Fruit fly (Drosophila melanogaster) whole organism, prepupa: ENCODE results near the gene Prosbeta2.
A peak's percentile ranks its signal among the peaks of the same experiment; 100 is the strongest.

Experiments
- Blimp-1 ChIP-seq: fragments of 200-800 bp; sonication (Bioruptor generic); optimal IDR thresholded peaks from 3 replicates; lab custom pipeline; 2017; ENCODE audit warnings: missing biosample characterization, missing genetic modification characterization, mild to moderate bottlenecking, moderate library complexity, missing genetic modification reagents
- CG10631 ChIP-seq: fragments of 200-800 bp; sonication (Bioruptor generic); optimal IDR thresholded peaks from 2 replicates; lab custom pipeline; 2016; ENCODE audit warnings: missing biosample characterization, missing genetic modification characterization
- CG10669 ChIP-seq: fragments of 200-800 bp; sonication (Bioruptor generic); optimal IDR thresholded peaks from 3 replicates; lab custom pipeline; 2018; ENCODE audit warnings: missing biosample characterization, mild to moderate bottlenecking, missing genetic modification characterization, moderate library complexity
- CG11294 ChIP-seq: fragments of 200-800 bp; sonication (Bioruptor generic); IDR thresholded peaks from 2 replicates; pipeline ENCODE4 v1.3.6; 2022; ENCODE audit warnings: missing biosample characterization, missing genetic modification characterization
- CG11762 ChIP-seq: fragments of 200-800 bp; sonication (Bioruptor generic); optimal IDR thresholded peaks from 3 replicates; lab custom pipeline; 2016; ENCODE audit warnings: missing biosample characterization, missing genetic modification characterization; ENCODE audit not compliant: insufficient read depth
- CG11902 ChIP-seq: fragments of 200-800 bp; sonication (Bioruptor generic); optimal IDR thresholded peaks from 3 replicates; lab custom pipeline; 2016; ENCODE audit warnings: missing biosample characterization, missing genetic modification characterization
- CG15336 ChIP-seq: fragments of 200-800 bp; sonication (Bioruptor generic); IDR thresholded peaks from 2 replicates; pipeline ENCODE4 v1.3.6; 2022; ENCODE audit warnings: missing biosample characterization, missing genetic modification characterization
- CG1621 ChIP-seq: fragments of 200-800 bp; sonication (Bioruptor generic); optimal IDR thresholded peaks from 3 replicates; lab custom pipeline; 2018; ENCODE audit warnings: missing biosample characterization, mild to moderate bottlenecking, missing genetic modification characterization
- CG16779 ChIP-seq: fragments of 200-800 bp; sonication (Bioruptor generic); optimal IDR thresholded peaks from 3 replicates; lab custom pipeline; 2017; ENCODE audit warnings: missing biosample characterization, mild to moderate bottlenecking, missing genetic modification characterization
- CG3032 ChIP-seq: fragments of 200-800 bp; optimal IDR thresholded peaks from 2 replicates; lab custom pipeline; 2019; ENCODE audit warnings: missing biosample characterization, mild to moderate bottlenecking, missing genetic modification characterization, moderate library complexity
- CG31627 ChIP-seq: fragments of 200-800 bp; sonication (Bioruptor generic); optimal IDR thresholded peaks from 3 replicates; lab custom pipeline; 2016; ENCODE audit warnings: missing biosample characterization, missing genetic modification characterization
- CG32006 ChIP-seq: fragments of 200-800 bp; sonication (Bioruptor generic); optimal IDR thresholded peaks from 3 replicates; lab custom pipeline; 2017; ENCODE audit warnings: missing biosample characterization, mild to moderate bottlenecking, missing genetic modification characterization
- CG34406 ChIP-seq: fragments of 200-800 bp; sonication (Bioruptor generic); optimal IDR thresholded peaks from 3 replicates; lab custom pipeline; 2016; ENCODE audit warnings: missing biosample characterization, missing genetic modification characterization
- CG4318 ChIP-seq: fragments of 200-800 bp; sonication (Bioruptor generic); optimal IDR thresholded peaks from 3 replicates; lab custom pipeline; 2017; ENCODE audit warnings: missing biosample characterization, mild to moderate bottlenecking, missing genetic modification characterization
- CG6163 ChIP-seq: fragments of 200-800 bp; sonication (Bioruptor generic); IDR thresholded peaks from 3 replicates; pipeline ENCODE4 v1.3.6; 2022; ENCODE audit warnings: missing biosample characterization, missing genetic modification characterization
- CG6276 ChIP-seq: fragments of 200-800 bp; sonication (Bioruptor generic); optimal IDR thresholded peaks from 2 replicates; lab custom pipeline; 2017; ENCODE audit warnings: missing biosample characterization, mild to moderate bottlenecking, missing genetic modification characterization
- CG6792 ChIP-seq: fragments of 200-800 bp; sonication (Bioruptor generic); optimal IDR thresholded peaks from 3 replicates; lab custom pipeline; 2016; ENCODE audit warnings: missing biosample characterization, missing genetic modification characterization
- CG6808 ChIP-seq: fragments of 200-800 bp; sonication (Bioruptor generic); optimal IDR thresholded peaks from 3 replicates; lab custom pipeline; 2017; ENCODE audit warnings: missing biosample characterization, missing genetic modification characterization, mild to moderate bottlenecking, moderate library complexity, missing genetic modification reagents
- CG7368 ChIP-seq: fragments of 200-800 bp; sonication (Bioruptor generic); optimal IDR thresholded peaks from 3 replicates; lab custom pipeline; 2016; ENCODE audit warnings: missing biosample characterization, missing genetic modification characterization
- CG8319 ChIP-seq: fragments of 200-800 bp; sonication (Bioruptor generic); optimal IDR thresholded peaks from 3 replicates; lab custom pipeline; 2016; ENCODE audit warnings: missing biosample characterization, missing genetic modification characterization
- CG9139 ChIP-seq: fragments of 200-800 bp; sonication (Bioruptor generic); optimal IDR thresholded peaks from 3 replicates; lab custom pipeline; 2017; ENCODE audit warnings: missing biosample characterization, mild to moderate bottlenecking, missing genetic modification characterization
- Eip75B ChIP-seq: fragments of 200-800 bp; sonication (Bioruptor generic); optimal IDR thresholded peaks from 3 replicates; lab custom pipeline; 2016; ENCODE audit warnings: missing biosample characterization, missing genetic modification characterization
- Eip78C ChIP-seq: fragments of 200-800 bp; sonication (Bioruptor generic); peaks from one replicate; lab custom pipeline; 2016; ENCODE audit warnings: missing biosample characterization, missing genetic modification characterization
- Eip93F ChIP-seq: fragments of 200-800 bp; sonication (Bioruptor generic); optimal IDR thresholded peaks from 2 replicates; lab custom pipeline; 2016; ENCODE audit warnings: missing biosample characterization, mild to moderate bottlenecking, missing genetic modification characterization
- Ets21C ChIP-seq: fragments of 200-800 bp; sonication (Bioruptor generic); optimal IDR thresholded peaks from 3 replicates; lab custom pipeline; 2016; ENCODE audit warnings: missing biosample characterization, missing genetic modification characterization
- Ets96B ChIP-seq: fragments of 200-800 bp; optimal IDR thresholded peaks from 2 replicates; lab custom pipeline; 2019; ENCODE audit warnings: missing biosample characterization, mild to moderate bottlenecking, missing genetic modification characterization, moderate library complexity
- Gug ChIP-seq: fragments of 200-800 bp; sonication (Bioruptor generic); IDR thresholded peaks from 2 replicates; pipeline ENCODE4 v1.3.6; 2022; ENCODE audit warnings: missing biosample characterization, missing genetic modification characterization
- Hr38 ChIP-seq: sonication (Bioruptor generic); optimal IDR thresholded peaks from 2 replicates; lab custom pipeline; 2016; ENCODE audit warnings: missing biosample characterization, missing genetic modification characterization
- Hr4 ChIP-seq: fragments of 200-800 bp; sonication (Bioruptor generic); optimal IDR thresholded peaks from 3 replicates; lab custom pipeline; 2016; ENCODE audit warnings: missing biosample characterization, missing genetic modification characterization
- Lpt ChIP-seq: fragments of 200-800 bp; sonication (Bioruptor generic); optimal IDR thresholded peaks from 3 replicates; lab custom pipeline; 2016; ENCODE audit warnings: missing biosample characterization, missing genetic modification characterization
- Met ChIP-seq: fragments of 200-800 bp; sonication (Bioruptor generic); optimal IDR thresholded peaks from 3 replicates; lab custom pipeline; 2016; ENCODE audit warnings: missing biosample characterization, missing genetic modification characterization
- OdsH ChIP-seq: fragments of 200-800 bp; sonication (Bioruptor generic); optimal IDR thresholded peaks from 3 replicates; lab custom pipeline; 2016; ENCODE audit warnings: missing biosample characterization, missing genetic modification characterization
- Smox ChIP-seq: fragments of 200-800 bp; sonication (Bioruptor generic); optimal IDR thresholded peaks from 3 replicates; lab custom pipeline; 2016; ENCODE audit warnings: missing biosample characterization, missing genetic modification characterization
- Sox102F ChIP-seq: fragments of 200-800 bp; sonication (Bioruptor generic); optimal IDR thresholded peaks from 2 replicates; lab custom pipeline; 2016; ENCODE audit warnings: missing biosample characterization, mild to moderate bottlenecking, missing genetic modification characterization
- Sox14 ChIP-seq: fragments of 200-800 bp; sonication (Bioruptor generic); optimal IDR thresholded peaks from 3 replicates; lab custom pipeline; 2016; ENCODE audit warnings: missing biosample characterization, missing genetic modification characterization
- Sox15 ChIP-seq: fragments of 200-800 bp; sonication (Bioruptor generic); optimal IDR thresholded peaks from 3 replicates; lab custom pipeline; 2016; ENCODE audit warnings: missing biosample characterization, missing genetic modification characterization
- achi ChIP-seq: fragments of 200-800 bp; sonication (Bioruptor generic); optimal IDR thresholded peaks from 3 replicates; lab custom pipeline; 2016; ENCODE audit warnings: missing biosample characterization, missing genetic modification characterization
- acj6 ChIP-seq: fragments of 200-800 bp; sonication (Bioruptor generic); optimal IDR thresholded peaks from 3 replicates; lab custom pipeline; 2016; ENCODE audit warnings: missing biosample characterization, missing genetic modification characterization
- cyc ChIP-seq: fragments of 200-800 bp; sonication (Bioruptor generic); optimal IDR thresholded peaks from 3 replicates; lab custom pipeline; 2016; ENCODE audit warnings: missing biosample characterization, missing genetic modification characterization
- dsx ChIP-seq: fragments of 200-800 bp; optimal IDR thresholded peaks from 3 replicates; lab custom pipeline; 2019; ENCODE audit warnings: missing biosample characterization, mild to moderate bottlenecking, missing genetic modification characterization, moderate library complexity; ENCODE audit not compliant: poor library complexity, severe bottlenecking
- eg ChIP-seq: fragments of 200-800 bp; sonication (Bioruptor generic); IDR thresholded peaks from 3 replicates; pipeline ENCODE4 v1.3.6; 2022; ENCODE audit warnings: missing biosample characterization, missing genetic modification characterization
- esn ChIP-seq: fragments of 200-800 bp; sonication (Bioruptor generic); optimal IDR thresholded peaks from 2 replicates; lab custom pipeline; 2016; ENCODE audit warnings: missing biosample characterization, mild to moderate bottlenecking, missing genetic modification characterization, moderate library complexity
- fd85E ChIP-seq: fragments of 200-800 bp; sonication (Bioruptor generic); optimal IDR thresholded peaks from 3 replicates; lab custom pipeline; 2016; ENCODE audit warnings: missing biosample characterization, missing genetic modification characterization
- lz ChIP-seq: fragments of 200-800 bp; sonication (Bioruptor generic); optimal IDR thresholded peaks from 3 replicates; lab custom pipeline; 2016; ENCODE audit warnings: missing biosample characterization, missing genetic modification characterization
- salr ChIP-seq, 2 experiments: fragments of 200-800 bp; sonication (Bioruptor generic); optimal IDR thresholded peaks; 3 replicates each; lab custom pipeline; 2016 to 2018; ENCODE audit warnings: missing biosample characterization in 2 of 2, missing genetic modification characterization in 2 of 2, mild to moderate bottlenecking in 1 of 2
- topi ChIP-seq: fragments of 200-800 bp; sonication (Bioruptor generic); optimal IDR thresholded peaks from 3 replicates; lab custom pipeline; 2016; ENCODE audit warnings: missing biosample characterization, missing genetic modification characterization
- vri ChIP-seq: fragments of 200-800 bp; sonication (Bioruptor generic); optimal IDR thresholded peaks from 3 replicates; lab custom pipeline; 2016; ENCODE audit warnings: missing biosample characterization, mild to moderate bottlenecking, missing genetic modification characterization

The Prosbeta2 gene

DNA sequence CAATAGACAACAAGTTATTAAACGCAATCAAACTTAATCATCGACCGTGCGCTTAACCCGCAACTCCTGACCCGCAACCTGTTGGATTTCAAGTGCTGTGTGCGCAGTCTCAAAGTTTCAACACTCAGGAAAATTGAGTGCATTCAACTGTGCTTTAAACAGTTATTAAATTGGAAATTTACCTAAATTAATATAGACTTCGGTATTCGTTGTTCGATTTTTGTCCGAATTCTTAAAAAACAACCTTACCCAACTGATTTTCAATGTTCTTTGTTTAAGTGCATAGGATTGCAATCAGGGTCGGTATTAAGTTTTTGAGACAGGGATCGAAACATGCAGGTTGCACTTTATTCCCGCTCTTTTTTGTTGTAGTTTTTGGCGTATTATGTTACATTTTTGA lies 5.3 kb downstream of the Prosbeta2 start (continued):
- TF ChIP-seq CG6163 = peak; percentile 82
- no peak for TF ChIP-seq dsx (GFP tag; lab: Kevin White, UChicago)
- no peak for TF ChIP-seq CG4318
- TF ChIP-seq eg (GFP tag; lab: Robert Waterston, UW) = peak; percentile 78
- TF ChIP-seq acj6 (GFP tag; lab: Kevin White, UChicago) = peak; percentile 52
- peak; percentile 32 for TF ChIP-seq CG6792 (GFP tag; lab: Kevin White, UChicago)
- TF ChIP-seq lz (GFP tag; lab: Kevin White, UChicago) = peak; percentile 55
- peak; percentile 66 for TF ChIP-seq esn
- peak; percentile 48 for TF ChIP-seq CG6276 (GFP tag; lab: Kevin White, UChicago)
- TF ChIP-seq Ets96B = peak; percentile 57
- TF ChIP-seq vri (GFP tag; lab: Kevin White, UChicago) = peak; percentile 31
- peak; percentile 34; the same call in 1 of the 2 replicates for TF ChIP-seq CG11294
- TF ChIP-seq CG34406 = peak; percentile 52
- TF ChIP-seq Ets21C = no peak
- peak; percentile 76 for TF ChIP-seq CG15336 (GFP tag; lab: Robert Waterston, UW)
- TF ChIP-seq CG7368 (GFP tag; lab: Kevin White, UChicago) = peak; percentile 43
- TF ChIP-seq Hr38 (GFP tag; lab: Kevin White, UChicago) = no peak
- peak; percentile 64 for TF ChIP-seq Sox14 (GFP tag; lab: Kevin White, UChicago)
- TF ChIP-seq CG1621 = peak; percentile 22
- no peak for TF ChIP-seq Eip93F (GFP tag; lab: Kevin White, UChicago)
- no peak for TF ChIP-seq CG11902 (GFP tag; lab: Kevin White, UChicago)
- peak; percentile 90 for TF ChIP-seq Eip78C (GFP tag; lab: Kevin White, UChicago)
- peak; percentile 63 for TF ChIP-seq Sox102F
- TF ChIP-seq CG10631 (GFP tag; lab: Kevin White, UChicago) = peak; percentile 46
- TF ChIP-seq Gug (GFP tag; lab: Robert Waterston, UW) = peak; percentile 34; the same call in 1 of the 2 replicates
- TF ChIP-seq fd85E (GFP tag; lab: Kevin White, UChicago) = no peak
- TF ChIP-seq Hr4 = peak; percentile 67
- no peak for TF ChIP-seq CG32006 (GFP tag; lab: Kevin White, UChicago)
- TF ChIP-seq cyc (GFP tag; lab: Kevin White, UChicago) = peak; percentile 51
- no peak for TF ChIP-seq Blimp-1 (GFP tag; lab: Kevin White, UChicago)
- peak; percentile 56 for TF ChIP-seq topi (GFP tag; lab: Kevin White, UChicago)
- no peak for TF ChIP-seq CG6808 (GFP tag; lab: Kevin White, UChicago)
- TF ChIP-seq CG8319 (GFP tag; lab: Kevin White, UChicago) = peak; percentile 27
- no peak for TF ChIP-seq OdsH (GFP tag; lab: Kevin White, UChicago)
- no peak for TF ChIP-seq CG16779 (tag; lab: Kevin White, UChicago)
- TF ChIP-seq salr (GFP tag; optimal IDR thresholded peaks at IDR 0.05; lab: Kevin White, UChicago) = peak in 1 of 2 experiments; percentile 6
- peak; percentile 46 for TF ChIP-seq Smox
- peak; percentile 62 for TF ChIP-seq Eip75B (GFP tag; lab: Kevin White, UChicago)

DNA sequence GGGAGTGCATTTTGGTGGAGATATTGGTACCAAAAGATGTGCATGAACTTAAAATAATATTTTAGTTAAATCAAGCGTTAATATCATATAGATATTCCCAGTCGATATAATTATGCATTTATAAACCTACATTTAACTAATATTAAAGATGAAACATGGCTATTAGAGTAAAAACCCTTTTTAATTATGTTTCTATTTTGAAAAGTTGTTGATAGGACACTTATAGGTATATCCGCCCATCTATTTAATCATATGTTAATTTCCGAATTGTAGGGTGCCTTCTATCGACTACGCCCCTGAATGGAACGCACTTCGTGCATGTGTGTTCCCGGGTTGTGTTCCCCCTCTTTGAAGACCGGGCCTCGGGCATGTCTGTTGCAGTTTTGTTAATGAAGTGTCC lies 6.0 kb downstream of the Prosbeta2 start:
- TF ChIP-seq fd85E (GFP tag; lab: Kevin White, UChicago) = no peak
- peak; percentile 67 for TF ChIP-seq CG10631 (GFP tag; lab: Kevin White, UChicago)
- TF ChIP-seq Eip93F (GFP tag; lab: Kevin White, UChicago) = no peak
- TF ChIP-seq Smox = peak; percentile 12
- no peak for TF ChIP-seq CG9139 (GFP tag; lab: Kevin White, UChicago)
- TF ChIP-seq CG15336 (GFP tag; lab: Robert Waterston, UW) = peak; percentile 43
- TF ChIP-seq Met = peak; percentile 9
- peak; percentile 30 for TF ChIP-seq CG6792 (GFP tag; lab: Kevin White, UChicago)
- TF ChIP-seq CG31627 (GFP tag; lab: Kevin White, UChicago) = peak; percentile 2
- TF ChIP-seq salr (GFP tag; optimal IDR thresholded peaks at IDR 0.05; lab: Kevin White, UChicago) = peak in 1 of 2 experiments; percentile 27
- TF ChIP-seq CG11762 (GFP tag; lab: Kevin White, UChicago) = no peak
- peak; percentile 16 for TF ChIP-seq CG34406
- TF ChIP-seq eg (GFP tag; lab: Robert Waterston, UW) = no peak
- TF ChIP-seq Lpt (GFP tag; lab: Kevin White, UChicago) = no peak
- no peak for TF ChIP-seq Sox15
- TF ChIP-seq CG1621 = peak; percentile 1
- peak; percentile 37 for TF ChIP-seq Eip75B (GFP tag; lab: Kevin White, UChicago)
- peak; percentile 46 for TF ChIP-seq achi
- TF ChIP-seq CG32006 (GFP tag; lab: Kevin White, UChicago) = peak; percentile 51
- no peak for TF ChIP-seq Blimp-1 (GFP tag; lab: Kevin White, UChicago)
- TF ChIP-seq dsx (GFP tag; lab: Kevin White, UChicago) = peak; percentile 67
- no peak for TF ChIP-seq CG8319 (GFP tag; lab: Kevin White, UChicago)
- TF ChIP-seq CG6276 (GFP tag; lab: Kevin White, UChicago) = peak; percentile 10
- peak; percentile 61 for TF ChIP-seq CG6808 (GFP tag; lab: Kevin White, UChicago)
- TF ChIP-seq CG16779 (tag; lab: Kevin White, UChicago) = peak; percentile 8
- TF ChIP-seq Sox102F = no peak
- 0 out of 3 replicates have a peak, but pooled peaks have one; percentile 41 for TF ChIP-seq CG6163
- no peak for TF ChIP-seq topi (GFP tag; lab: Kevin White, UChicago)
- peak; percentile 50 for TF ChIP-seq CG3032
- TF ChIP-seq CG10669 (GFP tag; lab: Kevin White, UChicago) = peak; percentile 51
